Fruit fly (Drosophila melanogaster): ENCODE data around the gene Acat1.
A peak's percentile ranks its signal among the peaks of the same experiment; 100 is the strongest.

Gene Acat1

DNA sequence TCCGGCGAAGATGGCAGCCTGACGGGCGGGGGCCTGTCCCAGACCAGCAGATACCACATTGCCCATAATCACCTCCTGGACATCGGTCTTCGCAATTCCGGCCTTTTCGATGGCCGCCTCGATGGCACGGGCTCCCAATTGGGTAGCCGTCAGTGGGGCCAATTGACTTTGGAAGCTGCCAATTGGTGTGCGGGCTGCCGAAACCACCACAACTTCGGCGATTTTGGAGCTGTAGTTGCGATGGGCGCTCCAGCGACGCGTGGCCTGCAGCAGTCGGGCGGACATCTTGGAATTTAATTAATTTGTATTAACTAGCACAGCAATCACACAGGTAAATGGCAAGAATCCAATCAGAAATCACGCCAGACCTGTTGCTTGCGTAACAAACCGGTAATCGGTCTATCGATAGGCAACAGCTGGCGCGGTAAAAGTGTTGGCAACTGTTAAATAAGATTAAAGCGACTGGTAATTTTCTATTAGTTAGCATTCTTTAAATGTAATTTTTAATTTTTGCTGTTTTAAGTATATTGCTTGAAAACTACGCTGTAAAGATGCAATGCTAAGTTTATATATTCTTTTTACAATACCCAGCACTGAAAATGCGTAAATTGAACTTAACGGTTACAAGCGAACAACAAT lies at the start of gene Acat1:
Gene Acat1, minus strand, starts transcription at position 400 of the 639 bp plus-strand sequence.
- no peak for TF ChIP-seq CTCF (optimal IDR thresholded peaks at IDR 0.05)
- no peak for TF ChIP-seq CG8478 (optimal IDR thresholded peaks at IDR 0.05)

DNA sequence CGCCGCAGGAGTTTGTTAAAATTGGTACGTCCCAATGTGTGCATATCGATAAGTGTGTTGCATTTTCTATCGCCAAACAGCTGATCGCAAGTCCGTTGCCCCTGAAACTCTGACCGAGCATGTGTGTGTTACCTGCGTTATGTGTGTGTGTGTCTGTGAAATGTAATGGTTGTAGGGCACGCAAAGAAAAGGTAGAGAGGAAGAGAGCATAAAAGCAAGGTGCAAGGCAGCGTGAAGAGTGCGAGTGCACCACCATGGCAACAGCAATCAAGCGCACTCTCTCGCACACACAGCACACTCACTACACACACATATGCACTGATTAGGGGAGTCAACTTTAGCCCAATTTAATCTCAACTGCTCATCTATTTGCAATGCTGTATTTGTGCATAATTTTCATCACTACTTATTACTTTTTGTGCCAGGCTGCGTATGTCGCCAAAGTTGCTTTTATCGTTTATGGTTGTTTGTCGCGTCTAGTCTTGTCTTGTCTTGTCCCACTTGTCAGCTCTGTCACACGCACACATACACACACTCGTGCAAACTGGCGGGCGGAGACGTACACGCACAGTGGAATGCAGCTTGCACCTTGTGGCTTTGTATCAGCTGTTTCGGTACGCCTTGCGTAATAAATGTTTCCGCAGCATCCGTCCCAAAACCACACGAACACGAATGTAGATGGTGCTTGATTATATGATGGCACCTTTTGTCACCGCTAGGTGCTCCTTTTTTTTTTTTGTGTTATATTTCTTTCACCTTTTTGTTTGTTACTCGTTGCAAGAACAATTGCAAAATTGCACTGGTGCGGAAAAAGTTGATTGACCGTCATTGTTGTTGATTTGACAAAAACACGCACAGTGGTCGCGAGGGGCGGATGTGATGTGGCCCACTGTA lies 49.2 kb upstream of the Acat1 start:
- TF ChIP-seq CTCF (optimal IDR thresholded peaks at IDR 0.05): no peak

DNA sequence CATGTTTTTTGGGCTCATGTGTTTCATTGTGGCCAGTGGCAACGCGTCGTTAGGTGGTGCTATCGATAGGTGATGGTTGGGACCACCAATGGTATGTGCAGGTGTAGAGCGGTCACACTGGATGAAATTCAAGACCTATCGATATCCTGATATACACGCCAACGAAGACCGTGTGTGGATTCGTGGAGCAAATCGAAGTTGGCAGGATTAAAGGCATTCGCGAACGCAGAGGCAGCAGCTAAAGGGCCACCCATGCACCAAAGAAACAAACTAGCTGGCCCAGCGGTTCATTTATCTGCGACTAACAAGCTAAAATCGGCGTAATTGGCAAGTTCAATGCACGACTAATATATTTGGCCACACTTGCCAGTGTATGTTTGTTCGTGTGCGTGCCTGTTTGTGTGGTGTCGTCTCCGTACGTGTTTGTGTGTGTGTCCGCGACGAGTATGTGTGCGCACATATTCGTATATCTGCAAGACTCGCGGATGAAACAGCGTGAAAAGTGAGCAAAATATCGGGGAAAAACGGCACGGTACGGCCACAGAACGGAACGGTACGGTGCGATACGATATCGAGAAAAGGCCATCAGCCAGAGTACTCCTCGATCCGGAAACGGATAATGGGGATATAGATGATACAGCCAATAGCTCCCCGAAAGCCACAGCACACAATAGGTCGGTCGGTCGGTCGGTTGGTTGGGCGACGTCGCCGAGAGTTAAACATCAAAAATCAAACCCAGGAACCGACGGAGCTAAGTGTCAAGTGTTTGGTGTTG lies 47.4 kb upstream of the Acat1 start, which contains the start of gene Ubr3:
Gene Ubr3, plus strand, starts transcription at position 99 of the 775 bp plus-strand sequence.
- TF ChIP-seq CG8478 (optimal IDR thresholded peaks at IDR 0.05) (no peak), CTCF (optimal IDR thresholded peaks at IDR 0.05) (no peak)

DNA sequence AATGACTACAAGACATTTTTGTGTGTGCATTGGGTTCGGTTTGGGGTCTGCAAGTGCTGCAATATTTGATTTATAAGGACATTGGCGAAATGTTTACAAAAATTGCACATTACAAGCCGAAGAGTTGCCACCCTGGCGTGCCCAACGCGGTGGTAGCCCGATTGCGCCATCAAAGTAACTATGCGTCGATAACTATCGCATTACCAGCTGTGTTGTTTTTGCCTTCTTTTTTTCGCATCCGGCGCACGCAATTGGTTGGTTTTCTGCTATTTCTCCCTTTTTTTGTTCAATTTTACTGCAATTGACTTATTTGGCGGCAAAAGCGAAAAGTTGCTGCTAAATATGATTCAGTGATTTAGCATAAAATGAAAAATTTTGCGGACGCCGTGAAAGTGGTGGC lies 46.1 kb upstream of the Acat1 start, which contains the start of gene RpS14b:
Gene RpS14b, plus strand, starts transcription at position 220 of the 400 bp plus-strand sequence.
- TF ChIP-seq CTCF (optimal IDR thresholded peaks at IDR 0.05): peak in 1 of 2 experiments; percentile 15
- no peak for TF ChIP-seq CG8478 (optimal IDR thresholded peaks at IDR 0.05)

DNA sequence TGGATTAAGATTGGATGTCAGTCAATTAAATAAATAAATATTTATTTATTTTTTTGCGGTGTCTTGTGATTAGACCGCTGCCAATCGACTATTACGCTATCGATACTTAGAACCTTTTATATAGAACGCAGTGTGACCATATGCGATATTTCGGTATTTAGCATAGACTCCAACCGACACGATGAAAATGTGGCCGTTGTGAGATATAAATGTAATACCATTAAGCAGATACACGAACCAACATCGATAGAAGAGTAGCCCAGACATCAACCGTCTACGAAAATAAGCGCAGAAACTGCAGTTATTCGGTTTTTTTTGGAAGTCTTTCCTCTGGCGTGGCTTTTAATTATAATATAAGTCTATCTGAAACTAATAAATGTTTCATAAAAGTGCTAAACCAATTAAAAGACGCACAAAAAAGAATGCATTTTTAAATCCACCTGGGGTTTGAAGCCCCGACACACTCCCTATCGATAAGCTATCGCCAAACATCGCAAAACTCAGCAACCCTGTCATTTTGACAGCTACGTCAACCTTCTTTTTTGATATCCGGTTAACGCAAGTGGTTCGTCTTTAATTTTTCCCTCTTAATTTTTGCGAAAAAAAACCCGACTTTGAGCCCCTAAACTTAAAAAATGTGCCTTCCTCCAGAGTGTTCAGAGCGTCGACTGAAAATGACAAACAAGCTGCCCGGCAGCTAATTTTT lies 44.8 kb upstream of the Acat1 start, which contains the start of the genes Dhdds and RpS14a:
Gene Dhdds, minus strand, starts transcription at position 142 of the 706 bp plus-strand sequence.
Gene RpS14a, plus strand, starts transcription at position 533 of the 706 bp plus-strand sequence.
- TF ChIP-seq CG8478 (optimal IDR thresholded peaks at IDR 0.05): no peak
- peak in 1 of 2 experiments; percentile 34 for TF ChIP-seq CTCF (optimal IDR thresholded peaks at IDR 0.05)

DNA sequence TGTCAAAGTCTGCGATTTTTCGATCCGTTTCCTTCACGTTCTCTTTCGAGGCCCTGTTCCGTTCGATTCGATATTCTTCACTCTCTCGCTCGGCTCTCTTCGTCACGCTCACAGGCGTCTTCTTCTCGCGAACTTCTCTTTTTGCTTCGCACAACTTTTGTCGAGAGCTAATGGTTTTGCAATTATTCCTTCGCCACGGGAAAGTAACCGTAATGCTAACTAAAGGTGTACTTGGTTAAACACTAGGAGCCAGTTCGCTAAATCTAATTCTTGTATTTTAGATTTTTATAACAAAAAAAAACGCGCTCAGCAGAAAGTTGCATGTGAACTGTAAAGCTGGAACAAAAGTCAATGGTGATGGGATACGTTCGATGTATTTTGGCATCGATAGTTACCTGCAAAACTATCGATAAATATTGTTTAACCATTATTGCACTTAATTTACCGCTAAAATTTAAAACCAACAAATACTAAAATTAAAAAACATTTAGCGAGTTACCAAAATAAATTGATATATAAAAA lies 42.5 kb upstream of the Acat1 start, which contains the start of gene mahe:
Gene mahe, minus strand, starts transcription at position 355 of the 522 bp plus-strand sequence.
- TF ChIP-seq CTCF (optimal IDR thresholded peaks at IDR 0.05) (no peak), CG8478 (optimal IDR thresholded peaks at IDR 0.05) (no peak)

DNA sequence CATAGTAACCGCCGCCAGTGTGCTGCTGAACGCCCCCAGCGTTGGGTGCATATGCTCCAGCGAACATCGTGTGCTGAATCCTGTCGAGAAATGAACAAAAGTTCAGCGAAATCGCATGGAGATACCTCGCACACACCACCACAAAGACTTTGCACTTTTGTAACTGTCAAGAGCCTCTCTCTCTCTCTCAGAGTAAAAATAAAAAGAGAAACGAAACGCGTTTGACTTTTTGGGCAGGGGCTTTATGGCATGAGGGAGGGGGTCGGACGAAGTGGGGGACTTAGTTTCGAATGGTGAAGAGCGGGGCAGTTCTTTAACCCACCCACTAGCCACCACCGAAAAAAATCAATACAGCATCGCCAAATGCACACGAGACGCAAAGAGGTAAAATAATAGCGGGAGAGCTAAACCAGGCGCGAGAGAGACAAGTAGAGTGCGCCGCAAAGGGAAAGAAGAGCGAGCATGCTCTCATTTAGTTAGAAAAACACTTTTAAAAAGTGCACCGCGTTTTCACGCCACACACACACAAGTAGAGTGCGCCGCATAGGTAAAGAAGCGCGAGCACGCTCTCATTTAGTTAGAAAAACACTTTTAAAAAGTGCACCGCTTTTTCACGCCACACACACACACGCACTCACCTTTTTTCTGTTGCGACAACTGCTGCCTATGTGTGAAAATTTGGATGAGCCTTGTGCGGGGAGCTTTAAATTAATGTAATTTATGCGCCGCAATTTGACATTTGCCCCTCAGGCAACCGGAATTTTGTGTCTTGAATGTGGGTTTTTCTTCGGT lies 41.8 kb upstream of the Acat1 start:
- TF ChIP-seq CG8478 (optimal IDR thresholded peaks at IDR 0.05) (no peak), CTCF (optimal IDR thresholded peaks at IDR 0.05) (no peak)

DNA sequence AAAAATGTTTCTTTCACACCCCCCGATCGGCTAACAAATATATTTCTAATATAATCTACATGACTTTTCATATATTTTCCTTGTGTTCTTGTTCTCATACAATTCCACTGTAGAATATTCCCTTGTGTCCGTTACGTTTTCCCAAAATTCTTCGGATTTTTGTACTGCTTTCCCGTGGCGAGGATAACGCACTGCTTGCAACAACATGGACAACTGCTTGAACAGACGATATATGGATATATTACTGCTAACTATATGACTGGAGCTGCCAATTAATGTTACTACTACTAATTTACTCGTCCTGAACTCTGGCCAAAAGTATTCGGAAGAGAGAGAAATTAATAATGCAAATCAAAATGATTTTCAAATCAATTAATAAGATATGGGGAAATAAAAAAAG lies 36.3 kb upstream of the Acat1 start:
- TF ChIP-seq CTCF (optimal IDR thresholded peaks at IDR 0.05) (no peak), CG8478 (optimal IDR thresholded peaks at IDR 0.05) (no peak)

DNA sequence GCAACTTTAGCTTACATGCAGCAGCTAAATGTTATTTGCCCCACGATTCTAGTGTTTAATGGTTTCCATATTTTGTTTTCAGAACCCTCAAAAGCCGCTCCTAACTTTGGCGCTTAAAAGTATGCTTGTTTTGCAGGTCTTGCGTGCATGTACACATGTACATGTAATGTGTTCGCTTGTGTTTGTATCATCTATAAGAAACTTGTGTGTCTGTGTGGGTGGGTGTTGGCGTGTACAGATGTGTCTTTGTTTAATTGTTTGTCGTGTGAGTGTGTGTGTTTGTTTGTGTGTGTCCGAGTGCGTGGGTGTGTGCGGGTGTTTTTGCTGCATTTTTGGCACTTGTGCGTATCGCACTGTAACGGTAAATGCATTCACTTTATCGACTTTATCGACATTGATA lies 34.5 kb upstream of the Acat1 start:
- TF ChIP-seq CTCF (optimal IDR thresholded peaks at IDR 0.05) (no peak), CG8478 (optimal IDR thresholded peaks at IDR 0.05) (no peak)

DNA sequence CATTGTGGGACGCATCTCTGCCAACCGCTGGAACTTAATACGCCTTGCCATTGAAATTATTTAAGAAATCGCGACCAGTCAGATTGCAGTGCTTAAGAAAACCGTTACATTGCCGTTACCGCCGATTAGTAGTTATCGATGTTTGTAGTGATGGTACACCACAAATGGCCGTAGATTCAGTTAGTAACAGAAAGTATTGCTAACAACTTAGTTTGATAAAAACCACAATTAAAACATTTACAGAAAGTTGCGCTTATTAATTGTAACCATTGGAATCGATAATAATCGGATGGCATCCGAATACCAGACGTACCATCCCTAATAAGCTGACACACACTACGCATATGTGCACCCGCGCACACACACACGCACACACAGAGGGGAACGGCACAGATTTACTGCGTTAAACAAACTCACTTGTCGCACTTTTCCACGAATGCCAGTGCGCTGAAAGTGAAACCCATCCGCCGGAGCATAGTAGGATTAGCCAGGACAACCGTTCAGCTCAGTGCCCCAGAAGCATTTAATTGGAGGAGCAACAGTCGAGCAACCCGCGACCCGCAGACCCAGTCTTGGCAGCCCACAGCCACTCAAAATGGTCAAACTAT lies 31.6 kb upstream of the Acat1 start, which contains the start of the genes hdm and Ykt6:
Gene hdm, minus strand, starts transcription at position 51 of the 608 bp plus-strand sequence.
Gene Ykt6, plus strand, starts transcription at position 329 of the 608 bp plus-strand sequence.
- TF ChIP-seq CG8478 (optimal IDR thresholded peaks at IDR 0.05): no peak
- peak in 1 of 2 experiments; percentile 2 for TF ChIP-seq CTCF (optimal IDR thresholded peaks at IDR 0.05)

DNA sequence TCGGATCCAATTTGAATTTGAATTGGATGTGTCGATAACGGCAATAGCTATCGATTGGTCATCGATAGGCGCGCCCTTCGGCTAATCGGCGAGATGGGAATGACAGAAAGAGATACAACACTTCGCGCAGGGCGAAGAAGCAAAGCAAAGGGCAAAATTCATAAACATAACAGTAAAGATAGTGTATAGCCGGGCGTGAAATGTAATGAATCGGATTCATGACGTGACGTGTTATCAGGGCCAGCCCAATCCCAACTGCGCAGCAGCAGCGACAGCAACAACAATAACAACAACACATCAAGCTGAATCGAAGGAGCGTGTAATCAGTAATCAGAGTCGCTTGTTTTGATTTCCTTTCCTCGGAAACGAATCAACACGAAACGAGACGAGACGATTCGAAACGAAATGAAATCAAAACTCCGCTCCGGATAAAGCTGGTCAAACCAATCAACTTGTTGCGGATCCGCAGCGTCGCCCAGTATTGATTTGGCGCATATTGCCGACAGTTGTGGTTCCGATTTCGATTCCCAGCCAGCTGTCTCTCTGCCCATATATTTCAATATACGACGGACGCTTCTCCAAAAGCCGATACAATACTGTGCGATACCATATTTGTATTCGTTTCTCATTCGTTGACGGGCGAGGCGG lies 23.5 kb upstream of the Acat1 start, which contains the start of gene snz:
Gene snz, plus strand, starts transcription at position 107 of the 648 bp plus-strand sequence.
- TF ChIP-seq CTCF (optimal IDR thresholded peaks at IDR 0.05): no peak
- no peak for TF ChIP-seq CG8478 (optimal IDR thresholded peaks at IDR 0.05)

DNA sequence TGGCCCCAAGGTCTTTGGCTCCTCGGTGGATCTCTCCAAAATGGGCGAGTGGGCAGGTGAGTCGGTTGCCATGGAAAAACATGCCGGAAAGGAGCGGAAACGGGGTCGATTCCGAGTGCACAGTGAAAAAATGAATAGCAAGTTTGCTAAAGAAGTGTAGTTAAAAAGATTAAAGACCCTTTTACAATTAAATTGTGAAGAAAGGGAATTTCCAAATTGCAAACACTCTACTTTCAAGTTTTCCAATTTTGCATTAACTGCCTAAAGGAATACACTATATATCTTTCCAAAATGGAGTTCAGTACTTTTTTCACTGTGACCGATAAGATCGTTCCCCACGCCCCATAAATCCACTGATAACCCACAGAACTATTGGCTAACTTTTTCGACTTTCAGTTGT lies 20.9 kb upstream of the Acat1 start:
- TF ChIP-seq CTCF (optimal IDR thresholded peaks at IDR 0.05): no peak

All from S2 (cell line).